Fruit fly (Drosophila melanogaster) whole organism, adult: ENCODE data around the gene axed.

Source experiments
- ovo ChIP-seq: fragments of 200-800 bp; sonication (Bioruptor generic); optimal IDR thresholded peaks from 2 replicates; lab custom pipeline; 2016; ENCODE audit warnings: missing biosample characterization, missing genetic modification characterization
- toe ChIP-seq: fragments of 200-800 bp; sonication (Bioruptor generic); optimal IDR thresholded peaks from 2 replicates; lab custom pipeline; 2016; ENCODE audit warnings: missing biosample characterization, missing genetic modification characterization

dm6 chr3L:6589429-6590062, 19.6 kb upstream of the axed start, which contains the start of gene jv:
- TF ChIP-seq ovo = no peak
- TF ChIP-seq toe (GFP tag; lab: Kevin White, UChicago) = no peak
